Worm (Caenorhabditis elegans): ENCODE results near the gene arp-6.

arp-6 gene

DNA sequence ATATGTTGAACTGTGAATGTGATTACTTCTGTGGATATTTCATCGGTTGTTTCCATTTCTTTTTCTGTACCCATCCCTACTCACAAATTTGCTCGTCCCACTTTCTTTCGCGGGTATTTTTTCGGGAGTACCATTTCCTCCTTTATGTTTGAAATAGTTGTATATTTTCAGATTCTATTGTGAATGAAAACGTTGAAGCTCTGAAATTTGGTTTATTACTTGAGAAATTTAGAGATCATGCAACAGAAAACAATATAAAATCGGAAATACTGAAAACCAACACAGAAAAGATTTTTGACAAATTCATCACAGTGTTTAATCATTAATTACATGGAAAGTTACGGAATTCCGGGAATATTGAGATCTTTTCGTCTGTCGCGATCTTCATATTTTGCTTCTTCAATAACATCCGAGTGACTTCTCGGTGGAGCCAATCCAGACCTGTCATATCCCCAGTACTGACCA is 16.5 kb downstream of the arp-6 start (continued):
- TF ChIP-seq F49E8.2 (tag; optimal IDR thresholded peaks at IDR 0.05; ENCODE audit: insufficient read depth) (peak; percentile 31), F55B11.4 (tag; optimal IDR thresholded peaks at IDR 0.05; ENCODE audit: borderline replicate concordance, insufficient read depth) (no peak), mel-28 (tag; optimal IDR thresholded peaks at IDR 0.05; ENCODE audit: borderline replicate concordance) (no peak), tbp1 (GFP tag; optimal IDR thresholded peaks at IDR 0.05) (peak; percentile 12), lsy-27 (tag; optimal IDR thresholded peaks at IDR 0.05; ENCODE audit: borderline replicate concordance, insufficient read depth) (no peak), athp-1 (tag; optimal IDR thresholded peaks at IDR 0.05) (peak; percentile 60), nfya-1 (tag; optimal IDR thresholded peaks at IDR 0.05; ENCODE audit: borderline replicate concordance, insufficient read depth) (no peak), K12H6.12 (tag; optimal IDR thresholded peaks at IDR 0.05) (no peak), tbx-9 (tag; optimal IDR thresholded peaks at IDR 0.05; ENCODE audit: borderline replicate concordance) (no peak), dpl-1 (GFP tag; optimal IDR thresholded peaks at IDR 0.05) (no peak), unc-130 (GFP tag; optimal IDR thresholded peaks at IDR 0.05) (no peak), nhr-120 (GFP tag; IDR thresholded peaks at IDR 0.05) (no peak), hmg-20 (GFP tag; IDR thresholded peaks at IDR 0.05) (no peak), D2030.7 (GFP tag; IDR thresholded peaks at IDR 0.05) (no peak; the same call in 1 of the 2 replicates), hsf-1 (GFP tag; IDR thresholded peaks at IDR 0.05) (no peak), him-1 (tag; optimal IDR thresholded peaks at IDR 0.05) (no peak), sdz-38 (tag; optimal IDR thresholded peaks at IDR 0.05) (no peak), atf-7 (tag; optimal IDR thresholded peaks at IDR 0.05) (peak; percentile 45), ets-4 (GFP tag; optimal IDR thresholded peaks at IDR 0.05) (no peak), aptf-3 (GFP tag; IDR thresholded peaks at IDR 0.05) (no peak), C06A6.2 (GFP tag; conservative IDR thresholded peaks at IDR 0.05) (no peak), F39B2.1 (GFP tag; IDR thresholded peaks at IDR 0.05) (peak; percentile 28; the same call in 1 of the 2 replicates), bed-2 (GFP tag; IDR thresholded peaks at IDR 0.05) (no peak), K11D2.4 (GFP tag; IDR thresholded peaks at IDR 0.05) (no peak), B0336.3 (GFP tag; IDR thresholded peaks at IDR 0.05) (peak; percentile 84), egl-18 (GFP tag; IDR thresholded peaks at IDR 0.05) (no peak), lsl-1 (GFP tag; optimal IDR thresholded peaks at IDR 0.05) (peak; percentile 23), C17E4.6 (GFP tag; IDR thresholded peaks at IDR 0.05) (no peak), F57C9.4 (tag; optimal IDR thresholded peaks at IDR 0.05) (no peak), B0035.1 (tag; optimal IDR thresholded peaks at IDR 0.05) (no peak), ZK185.1 (tag; optimal IDR thresholded peaks at IDR 0.05; ENCODE audit: poor library complexity, severe bottlenecking) (no peak), snpc-1.1 (tag; optimal IDR thresholded peaks at IDR 0.05; ENCODE audit: insufficient read depth) (no peak), die-1 (tag; optimal IDR thresholded peaks at IDR 0.05) (peak; percentile 22), T07F8.4 (tag; optimal IDR thresholded peaks at IDR 0.05) (no peak), zfh-2 (GFP tag; conservative IDR thresholded peaks at IDR 0.05) (no peak), rpc-1 (optimal IDR thresholded peaks at IDR 0.05) (no peak), rpc-1 (tag; optimal IDR thresholded peaks at IDR 0.05) (no peak), pbrm-1 (GFP tag; IDR thresholded peaks at IDR 0.05) (0 out of 2 replicates have a peak, but pooled peaks have one; percentile 14), hlh-26 (GFP tag; conservative IDR thresholded peaks at IDR 0.05) (no peak), Y53F4B.3 (GFP tag; IDR thresholded peaks at IDR 0.05) (no peak), somi-1 (GFP tag; optimal IDR thresholded peaks at IDR 0.05) (no peak), sptf-2 (GFP tag; optimal IDR thresholded peaks at IDR 0.05) (no peak), lin-54 (GFP tag; optimal IDR thresholded peaks at IDR 0.05) (no peak), fkh-3 (tag; optimal IDR thresholded peaks at IDR 0.05) (no peak), F23B12.7 (tag; optimal IDR thresholded peaks at IDR 0.05; ENCODE audit: insufficient read depth) (no peak), lin-26 (GFP tag; IDR thresholded peaks at IDR 0.05) (peak; percentile 33; the same call in 1 of the 2 replicates), bed-1 (GFP tag; IDR thresholded peaks at IDR 0.05) (no peak), ama-1 (optimal IDR thresholded peaks at IDR 0.05) (no peak), ama-1 (GFP tag; optimal IDR thresholded peaks at IDR 0.05) (no peak)
